Worm (Caenorhabditis elegans) whole organism, L4 larva: ENCODE measurements around the gene ZC196.2.

Experiments used
- F26F4.8 ChIP-seq: fragments of 200-800 bp; sonication (Bioruptor generic); conservative IDR thresholded peaks from 2 replicates; pipeline ENCODE4 v1.3.6; 2022; ENCODE audit warnings: missing genetic modification characterization, missing compliant biosample characterization
- F37D6.2 ChIP-seq: sonication (generic microtip); optimal IDR thresholded peaks from 2 replicates; lab custom pipeline; 2016; ENCODE audit warnings: mild to moderate bottlenecking, missing genetic modification characterization, missing compliant biosample characterization
- F49E8.2 ChIP-seq: sonication (generic microtip); optimal IDR thresholded peaks from 2 replicates; lab custom pipeline; 2016; ENCODE audit warnings: missing compliant biosample characterization, mild to moderate bottlenecking, missing genetic modification characterization, borderline replicate concordance
- R02D3.7 ChIP-seq: fragments of 150-350 bp; sonication (generic microtip); optimal IDR thresholded peaks from 3 replicates; lab custom pipeline; 2014; ENCODE audit warnings: missing biosample characterization, missing genetic modification characterization
- Y105C5A.15 ChIP-seq: fragments of 200-800 bp; sonication (Bioruptor generic); IDR thresholded peaks from 2 replicates; pipeline ENCODE4 v1.3.6; 2022; ENCODE audit warnings: missing genetic modification characterization, missing compliant biosample characterization
- Y75B8A.6 ChIP-seq: fragments of 200-800 bp; sonication (Bioruptor generic); IDR thresholded peaks from 2 replicates; pipeline ENCODE4 v1.3.6; 2022; ENCODE audit warnings: missing genetic modification reagents, missing genetic modification characterization, missing compliant biosample characterization
- ZK337.2 ChIP-seq: fragments of 200-800 bp; sonication (Bioruptor generic); IDR thresholded peaks from 2 replicates; pipeline ENCODE4 v1.3.6; 2022; ENCODE audit warnings: missing genetic modification reagents, missing genetic modification characterization, missing compliant biosample characterization
- aly-2 ChIP-seq: sonication (generic microtip); optimal IDR thresholded peaks from 2 replicates; lab custom pipeline; 2018; ENCODE audit warnings: missing biosample characterization, missing genetic modification characterization
- attf-4 ChIP-seq: sonication (generic microtip); optimal IDR thresholded peaks from 3 replicates; lab custom pipeline; 2017; ENCODE audit warnings: missing biosample characterization, missing genetic modification characterization
- ceh-32 ChIP-seq: sonication (generic microtip); optimal IDR thresholded peaks from 2 replicates; lab custom pipeline; 2016; ENCODE audit warnings: mild to moderate bottlenecking, missing genetic modification characterization, missing compliant biosample characterization; ENCODE audit not compliant: poor library complexity
- ceh-44 ChIP-seq: fragments of 200-800 bp; sonication (Bioruptor generic); IDR thresholded peaks from 2 replicates; pipeline ENCODE4 v1.3.6; 2022; ENCODE audit warnings: missing genetic modification reagents, missing genetic modification characterization, missing compliant biosample characterization
- daf-12 ChIP-seq: fragments of 150-350 bp; optimal IDR thresholded peaks from 2 replicates; lab custom pipeline; 2014; ENCODE audit warnings: missing biosample characterization, missing genetic modification reagents, missing genetic modification characterization
- daf-16 ChIP-seq, 3 experiments: sonication (generic microtip); optimal IDR thresholded peaks; 2 replicates each; lab custom pipeline; 2016 to 2017; ENCODE audit warnings: missing genetic modification characterization in 3 of 3, missing genetic modification reagents in 3 of 3, mild to moderate bottlenecking in 2 of 3, missing compliant biosample characterization in 2 of 3, missing biosample characterization in 1 of 3, moderate library complexity in 1 of 3
- dmd-6 ChIP-seq: fragments of 200-800 bp; sonication (Bioruptor generic); IDR thresholded peaks from 2 replicates; pipeline ENCODE4 v1.3.6; 2022; ENCODE audit warnings: missing genetic modification reagents, missing genetic modification characterization, missing compliant biosample characterization
- dve-1 ChIP-seq: sonication (generic microtip); optimal IDR thresholded peaks from 2 replicates; lab custom pipeline; 2017; ENCODE audit warnings: antibody characterized with exemption, mild to moderate bottlenecking, missing genetic modification characterization, missing compliant biosample characterization; ENCODE audit not compliant: insufficient read depth
- hif-1 ChIP-seq, 2 experiments: sonication (generic microtip); optimal IDR thresholded peaks; 2 replicates each; lab custom pipeline; 2016 to 2017; ENCODE audit warnings: missing compliant biosample characterization in 2 of 2, missing genetic modification characterization in 2 of 2, missing genetic modification reagents in 2 of 2, missing genotype in 2 of 2, mild to moderate bottlenecking in 1 of 2
- hlh-11 ChIP-seq: fragments of 200-800 bp; sonication (Bioruptor generic); optimal IDR thresholded peaks from 2 replicates; lab custom pipeline; 2018; ENCODE audit warnings: mild to moderate bottlenecking, missing genetic modification characterization, missing compliant biosample characterization
- hlh-30 ChIP-seq: sonication (generic microtip); optimal IDR thresholded peaks from 2 replicates; lab custom pipeline; 2017; ENCODE audit warnings: antibody characterized with exemption, mild to moderate bottlenecking, missing genetic modification characterization, missing compliant biosample characterization; ENCODE audit not compliant: insufficient read depth
- hmg-1.1 ChIP-seq: fragments of 200-800 bp; sonication (Bioruptor generic); IDR thresholded peaks from 2 replicates; pipeline ENCODE4 v1.3.6; 2022; ENCODE audit warnings: missing genetic modification reagents, missing genetic modification characterization, missing compliant biosample characterization
- lin-1 ChIP-seq: fragments of 200-800 bp; sonication (Bioruptor generic); IDR thresholded peaks from 2 replicates; pipeline ENCODE4 v1.3.6; 2022; ENCODE audit warnings: missing genetic modification reagents, missing genetic modification characterization, missing compliant biosample characterization
- lin-13 ChIP-seq: fragments of 150-350 bp; optimal IDR thresholded peaks from 2 replicates; lab custom pipeline; 2014; ENCODE audit warnings: missing biosample characterization, missing genetic modification reagents, missing genetic modification characterization
- lin-29 ChIP-seq: fragments of 200-800 bp; sonication (Bioruptor generic); IDR thresholded peaks from 2 replicates; pipeline ENCODE4 v1.3.6; 2022; ENCODE audit warnings: missing genetic modification reagents, missing genetic modification characterization, missing compliant biosample characterization
- lin-39 ChIP-seq: fragments of 150-350 bp; optimal IDR thresholded peaks from 2 replicates; lab custom pipeline; 2014; ENCODE audit warnings: missing biosample characterization, missing genetic modification reagents, missing genetic modification characterization
- lsy-2 ChIP-seq, 2 experiments: fragments of 150-350 bp in 1 of 2; sonication (generic microtip) in 1 of 2; optimal IDR thresholded peaks; 2 replicates each; lab custom pipeline; 2014 to 2017; ENCODE audit warnings: missing biosample characterization in 2 of 2, missing genetic modification characterization in 2 of 2
- mdl-1 ChIP-seq, 2 experiments: fragments of 150-350 bp in 1 of 2; sonication (generic microtip) in 1 of 2; optimal IDR thresholded peaks; 2 replicates each; lab custom pipeline; 2014 to 2017; ENCODE audit warnings: missing biosample characterization in 2 of 2, missing genetic modification characterization in 2 of 2
- mep-1 ChIP-seq: fragments of 150-350 bp; sonication (generic microtip); optimal IDR thresholded peaks from 3 replicates; lab custom pipeline; 2014; ENCODE audit warnings: missing biosample characterization, missing genetic modification characterization
- mes-2 ChIP-seq: sonication (generic microtip); optimal IDR thresholded peaks from 2 replicates; lab custom pipeline; 2016; ENCODE audit warnings: missing genotype, mild to moderate bottlenecking, missing genetic modification characterization, missing compliant biosample characterization; ENCODE audit not compliant: poor library complexity, severe bottlenecking
- nhr-10 ChIP-seq: fragments of 150-350 bp; optimal IDR thresholded peaks from 2 replicates; lab custom pipeline; 2014; ENCODE audit warnings: missing biosample characterization, missing genetic modification characterization
- nhr-28 ChIP-seq: fragments of 150-350 bp; optimal IDR thresholded peaks from 2 replicates; lab custom pipeline; 2014; ENCODE audit warnings: missing biosample characterization, missing genetic modification characterization
- nhr-6 ChIP-seq: fragments of 150-350 bp; optimal IDR thresholded peaks from 2 replicates; lab custom pipeline; 2014; ENCODE audit warnings: missing biosample characterization, missing genetic modification characterization
- nhr-76 ChIP-seq: fragments of 150-350 bp; optimal IDR thresholded peaks from 2 replicates; lab custom pipeline; 2014; ENCODE audit warnings: missing biosample characterization, missing genetic modification characterization
- pqm-1 ChIP-seq: sonication (generic microtip); optimal IDR thresholded peaks from 2 replicates; lab custom pipeline; 2017; ENCODE audit warnings: missing biosample characterization, missing genetic modification characterization
- rbr-2 ChIP-seq: sonication (generic microtip); optimal IDR thresholded peaks from 2 replicates; lab custom pipeline; 2016; ENCODE audit warnings: missing genotype, missing genetic modification characterization, missing compliant biosample characterization
- set-16 ChIP-seq: fragments of 200-800 bp; sonication (Bioruptor generic); IDR thresholded peaks from 2 replicates; pipeline ENCODE4 v1.3.6; 2022; ENCODE audit warnings: missing genetic modification reagents, missing genetic modification characterization, missing compliant biosample characterization
- skn-1 ChIP-seq: fragments of 150-350 bp; optimal IDR thresholded peaks from 2 replicates; lab custom pipeline; 2014; ENCODE audit warnings: missing biosample characterization, missing genetic modification characterization
- tra-1 ChIP-seq: fragments of 200-800 bp; sonication (Bioruptor generic); IDR thresholded peaks from 2 replicates; pipeline ENCODE4 v1.3.6; 2022; ENCODE audit warnings: missing genetic modification reagents, missing genetic modification characterization, missing compliant biosample characterization
- unc-130 ChIP-seq: sonication (generic microtip); optimal IDR thresholded peaks from 2 replicates; lab custom pipeline; 2016; ENCODE audit warnings: missing genetic modification reagents, missing genetic modification characterization, missing compliant biosample characterization
- vab-7 ChIP-seq: fragments of 200-800 bp; sonication (Bioruptor generic); IDR thresholded peaks from 2 replicates; pipeline ENCODE4 v1.3.6; 2022; ENCODE audit warnings: missing genetic modification reagents, missing genetic modification characterization, missing compliant biosample characterization
- zfp-2 ChIP-seq: sonication (generic microtip); optimal IDR thresholded peaks from 2 replicates; lab custom pipeline; 2016; ENCODE audit warnings: mild to moderate bottlenecking, missing genetic modification characterization, missing compliant biosample characterization
- zip-2 ChIP-seq: fragments of 150-350 bp; optimal IDR thresholded peaks from 2 replicates; lab custom pipeline; 2014; ENCODE audit warnings: missing biosample characterization, missing genetic modification characterization
- ztf-7 ChIP-seq: fragments of 150-350 bp; optimal IDR thresholded peaks from 2 replicates; lab custom pipeline; 2014; ENCODE audit warnings: missing biosample characterization, missing genetic modification characterization

ZC196.2 gene

DNA sequence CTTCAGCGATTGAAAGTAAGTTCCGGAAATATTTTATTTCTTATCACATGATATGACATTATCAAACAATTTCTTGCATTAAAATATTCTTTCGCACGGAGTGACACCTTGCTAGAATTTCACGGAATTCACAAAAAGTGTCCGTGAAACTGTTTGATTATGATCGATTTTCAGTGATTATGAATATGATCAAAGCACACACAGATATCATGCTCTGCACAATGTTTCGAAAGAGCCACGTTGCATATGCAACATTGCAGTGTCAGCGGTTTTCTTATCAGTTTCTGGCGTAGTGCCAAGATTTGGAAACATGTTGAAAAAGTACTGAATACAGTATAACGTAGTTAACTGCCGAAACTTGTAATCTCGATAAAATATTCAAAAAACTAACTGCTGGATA is 29.9 kb downstream of the ZC196.2 start (continued):
- no peak for TF ChIP-seq nhr-10

DNA sequence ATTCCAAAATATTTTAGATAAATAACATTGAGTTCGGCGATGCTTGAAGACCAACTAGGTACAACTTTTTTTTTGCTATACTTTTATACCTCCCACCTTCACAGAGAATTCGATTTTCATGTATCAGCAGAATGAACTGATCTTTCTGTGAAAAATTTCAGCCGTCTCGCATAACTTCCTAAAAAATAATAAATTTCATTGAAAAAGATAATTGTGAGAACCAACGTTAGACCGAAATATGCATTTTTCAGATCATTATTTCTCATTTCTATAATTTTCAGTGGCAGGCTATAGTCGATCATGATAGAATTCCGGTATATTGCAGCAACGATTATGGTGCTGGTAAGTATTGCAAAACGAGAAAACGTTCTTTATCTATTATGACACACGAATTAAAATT is 32.4 kb downstream of the ZC196.2 start, which contains the start of gene srx-115:
srx-115 (plus strand) TSS at position 301 of the 400 bp plus-strand sequence.
- TF ChIP-seq hlh-11 (tag; lab: Kevin White, UChicago) (no peak), mep-1 (tag; lab: Kevin White, UChicago) (no peak), unc-130 (GFP tag; lab: Kevin White, UChicago) (no peak), Y105C5A.15 (GFP tag; lab: Robert Waterston, UW) (no peak), attf-4 (tag; lab: Kevin White, UChicago) (no peak), lsy-2 (tag; optimal IDR thresholded peaks at IDR 0.05; lab: Kevin White, UChicago) (no peak), set-16 (GFP tag; lab: Robert Waterston, UW) (no peak), lin-29 (no peak), aly-2 (no peak), F37D6.2 (tag; lab: Kevin White, UChicago) (no peak), Y75B8A.6 (GFP tag; lab: Robert Waterston, UW) (no peak), zip-2 (tag; lab: Kevin White, UChicago) (no peak), zfp-2 (tag; lab: Kevin White, UChicago) (no peak), daf-12 (tag; lab: Kevin White, UChicago) (no peak)

DNA sequence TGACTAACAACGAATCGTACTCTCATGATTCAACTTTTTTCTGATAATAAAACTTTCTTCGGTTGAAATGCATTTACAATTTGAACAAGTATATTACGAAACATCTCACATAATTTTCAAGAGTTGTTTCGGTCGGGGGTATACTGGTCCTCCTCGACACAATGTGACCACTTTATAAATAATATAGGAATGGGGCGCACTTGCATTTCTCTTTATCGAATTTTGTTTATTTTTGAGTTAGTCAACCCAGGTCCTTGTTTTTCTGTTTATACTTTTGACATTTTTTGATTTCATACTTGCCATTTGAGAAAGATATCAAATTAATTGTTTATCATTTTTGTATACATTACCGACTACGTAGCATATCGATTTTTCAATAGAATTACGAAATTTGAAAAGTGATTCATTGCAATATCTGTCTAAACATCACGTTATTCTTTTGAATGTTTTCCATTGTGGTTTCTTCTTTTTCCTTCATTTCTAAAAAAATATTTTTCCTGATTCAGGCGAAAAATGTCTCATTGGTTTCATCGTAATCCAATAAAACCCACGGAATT is 34.7 kb downstream of the ZC196.2 start, which contains the start of gene B0507.2:
B0507.2 (plus strand) TSS at position 507 of the 557 bp plus-strand sequence.
- TF ChIP-seq mdl-1 (tag; optimal IDR thresholded peaks at IDR 0.05; lab: Kevin White, UChicago) (peak in 1 of 2 experiments; percentile 30), tra-1 (no peak), hlh-30 (tag; lab: Kevin White, UChicago) (peak; percentile 73), rbr-2 (tag; lab: Kevin White, UChicago) (peak; percentile 2), mes-2 (tag; lab: Kevin White, UChicago) (no peak), lin-29 (no peak), ZK337.2 (GFP tag; lab: Robert Waterston, UW) (no peak), pqm-1 (peak; percentile 47), lsy-2 (tag; optimal IDR thresholded peaks at IDR 0.05; lab: Kevin White, UChicago) (peak in 1 of 2 experiments; percentile 46), nhr-28 (tag; lab: Kevin White, UChicago) (peak; percentile 33), daf-16 (GFP tag; optimal IDR thresholded peaks at IDR 0.05; lab: Kevin White, UChicago) (no peak), daf-16 (tag; optimal IDR thresholded peaks at IDR 0.05; lab: Kevin White, UChicago) (peak; percentile 90), lin-1 (GFP tag; lab: Robert Waterston, UW) (no peak), nhr-76 (tag; lab: Kevin White, UChicago) (no peak), hlh-11 (tag; lab: Kevin White, UChicago) (peak; percentile 36), mep-1 (tag; lab: Kevin White, UChicago) (peak; percentile 35), ceh-32 (tag; lab: Kevin White, UChicago) (no peak)

DNA sequence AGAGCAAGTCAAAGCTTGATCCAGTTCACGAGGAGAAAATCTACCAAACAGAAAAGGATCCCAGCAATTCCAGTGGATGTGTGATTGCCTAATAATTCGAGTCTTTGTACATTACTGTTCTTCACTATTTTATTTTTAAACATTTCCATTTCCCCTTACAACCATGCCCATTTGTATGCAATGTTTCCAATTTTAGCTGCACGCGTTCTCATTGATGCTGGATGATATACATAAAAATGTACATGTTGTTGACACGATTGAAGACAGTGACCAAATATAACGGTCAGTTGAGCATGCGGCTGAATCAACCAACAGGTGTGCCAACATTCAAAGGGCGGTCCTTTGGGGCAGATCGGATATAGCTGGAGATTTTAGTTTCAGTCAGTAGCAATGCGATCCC is 37.0 kb downstream of the ZC196.2 start, which contains the start of gene B0507.1:
B0507.1 (plus strand) TSS at position 301 of the 400 bp plus-strand sequence.
- no peak for TF ChIP-seq lin-13 (GFP tag; lab: Kevin White, UChicago)
- no peak for TF ChIP-seq lin-39 (tag; lab: Kevin White, UChicago)

DNA sequence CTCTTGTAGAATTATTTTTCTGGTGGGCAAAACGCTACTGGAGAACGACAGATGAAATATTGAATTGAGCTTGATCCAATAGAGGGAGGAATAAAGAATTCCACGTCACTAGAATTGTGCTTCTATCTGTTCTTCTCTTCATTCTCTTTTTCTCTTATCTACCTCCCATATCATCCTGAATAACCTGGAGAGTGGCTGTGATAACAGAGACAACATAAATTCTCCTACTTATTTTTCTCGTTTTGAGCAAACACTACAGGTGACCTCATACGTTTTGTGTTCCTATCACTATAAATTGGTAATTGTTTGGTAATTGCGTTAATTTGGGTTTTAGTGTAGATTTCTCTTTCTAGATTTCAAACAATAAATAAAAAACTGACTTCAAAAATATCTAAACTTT is 41.9 kb downstream of the ZC196.2 start:
- TF ChIP-seq hlh-11 (tag; lab: Kevin White, UChicago) = peak; percentile 23
- no peak for TF ChIP-seq R02D3.7
- TF ChIP-seq ztf-7 = no peak
- no peak for TF ChIP-seq hif-1 (tag; optimal IDR thresholded peaks at IDR 0.05; lab: Kevin White, UChicago)
- TF ChIP-seq nhr-76 (tag; lab: Kevin White, UChicago) = no peak
- TF ChIP-seq F26F4.8 (GFP tag; lab: Robert Waterston, UW) = no peak
- no peak for TF ChIP-seq daf-16 (GFP tag; optimal IDR thresholded peaks at IDR 0.05; lab: Kevin White, UChicago)
- TF ChIP-seq daf-16 (tag; optimal IDR thresholded peaks at IDR 0.05; lab: Kevin White, UChicago) = peak; percentile 35
- TF ChIP-seq zip-2 (tag; lab: Kevin White, UChicago) = no peak
- TF ChIP-seq dmd-6 (GFP tag; lab: Robert Waterston, UW) = 0 out of 2 replicates have a peak, but pooled peaks have one; percentile 14
- TF ChIP-seq zfp-2 (tag; lab: Kevin White, UChicago) = no peak
- peak; percentile 88 for TF ChIP-seq nhr-28 (tag; lab: Kevin White, UChicago)
- no peak for TF ChIP-seq vab-7 (GFP tag; lab: Robert Waterston, UW)
- no peak for TF ChIP-seq hmg-1.1 (GFP tag; lab: Robert Waterston, UW)
- no peak for TF ChIP-seq nhr-6 (tag; lab: Kevin White, UChicago)
- no peak for TF ChIP-seq F49E8.2 (tag; lab: Kevin White, UChicago)
- peak; percentile 18 for TF ChIP-seq dve-1
- no peak for TF ChIP-seq skn-1 (tag; lab: Kevin White, UChicago)
- TF ChIP-seq ceh-44 (GFP tag; lab: Robert Waterston, UW) = no peak
- TF ChIP-seq pqm-1 = peak; percentile 68
